Worm (Caenorhabditis elegans) whole organism, L1 larva: ENCODE results near the gene nova-1.
"Not testable (repeated sequence)": the region's sequence is repeated elsewhere in the genome, so short reads cannot be mapped to it uniquely, and the experiment has no call there.

Experiments
- Y116A8C.19 ChIP-seq: sonication (generic microtip); optimal IDR thresholded peaks from 2 replicates; lab custom pipeline; 2016; ENCODE audit warnings: missing compliant biosample characterization, missing genetic modification characterization, borderline replicate concordance
- aly-2 ChIP-seq: fragments of 150-350 bp; optimal IDR thresholded peaks from 2 replicates; lab custom pipeline; 2014; ENCODE audit warnings: missing biosample characterization, missing genetic modification characterization
- blmp-1 ChIP-seq: fragments of 150-350 bp; optimal IDR thresholded peaks from 2 replicates; lab custom pipeline; 2014; ENCODE audit warnings: missing biosample characterization, missing genetic modification characterization
- ceh-63 ChIP-seq: fragments of 200-800 bp; sonication (Bioruptor generic); optimal IDR thresholded peaks from 2 replicates; lab custom pipeline; 2018; ENCODE audit warnings: mild to moderate bottlenecking, missing genetic modification characterization, missing compliant biosample characterization
- ceh-82 ChIP-seq, 3 experiments: fragments of 150-350 bp in 1 of 3; sonication (generic microtip) in 2 of 3; optimal IDR thresholded peaks; 2 replicates each; lab custom pipeline; 2014 to 2017; ENCODE audit warnings: missing biosample characterization in 3 of 3, missing genetic modification characterization in 3 of 3
- ceh-88 ChIP-seq: fragments of 200-800 bp; sonication (Bioruptor generic); IDR thresholded peaks from 2 replicates; pipeline ENCODE4 v1.3.6; 2022; ENCODE audit warnings: missing genetic modification characterization, missing compliant biosample characterization
- dpl-1 ChIP-seq, 3 experiments: fragments of 150-350 bp in 2 of 3; sonication (generic microtip) in 1 of 3; optimal IDR thresholded peaks; 2 replicates each; lab custom pipeline; 2014 to 2017; ENCODE audit warnings: missing biosample characterization in 3 of 3, missing genetic modification characterization in 3 of 3, missing genetic modification reagents in 3 of 3
- dsc-1 ChIP-seq: sonication (generic microtip); optimal IDR thresholded peaks from 2 replicates; lab custom pipeline; 2016; ENCODE audit warnings: mild to moderate bottlenecking, missing genetic modification characterization, missing compliant biosample characterization
- efl-1 ChIP-seq, 4 experiments: fragments of 150-350 bp; optimal IDR thresholded peaks in 3 of 4; peaks in 1 of 4; 1 replicate in 1 of 4; 2 replicates in 3 of 4; lab custom pipeline; 2014; ENCODE audit warnings: missing biosample characterization in 2 of 4, missing genetic modification characterization in 2 of 4, missing genetic modification reagents in 2 of 4
- elt-2 ChIP-seq: sonication (generic microtip); optimal IDR thresholded peaks from 2 replicates; lab custom pipeline; 2016; ENCODE audit warnings: missing genetic modification characterization, mild to moderate bottlenecking, inconsistent platforms, missing compliant biosample characterization, missing genetic modification reagents
- elt-3 ChIP-seq, 6 experiments: fragments of 150-350 bp in 1 of 6; sonication (generic microtip); optimal IDR thresholded peaks; 2 replicates each; lab custom pipeline; 2017 to 2018; ENCODE audit warnings: missing biosample characterization in 6 of 6, missing genetic modification characterization in 6 of 6, inconsistent platforms in 1 of 6
- fkh-10 ChIP-seq: sonication (generic microtip); optimal IDR thresholded peaks from 2 replicates; lab custom pipeline; 2017; ENCODE audit warnings: missing biosample characterization, missing genetic modification reagents, missing genetic modification characterization
- fkh-8 ChIP-seq: sonication (generic microtip); optimal IDR thresholded peaks from 2 replicates; lab custom pipeline; 2016; ENCODE audit warnings: mild to moderate bottlenecking, missing genetic modification characterization, missing compliant biosample characterization
- grh-1 ChIP-seq: fragments of 200-800 bp; sonication (Bioruptor generic); IDR thresholded peaks from 2 replicates; pipeline ENCODE4 v1.3.6; 2022; ENCODE audit warnings: missing genetic modification reagents, missing genetic modification characterization, missing compliant biosample characterization
- lin-35 ChIP-seq, 2 experiments: fragments of 150-350 bp; optimal IDR thresholded peaks; 2 replicates each; lab custom pipeline; 2014; ENCODE audit warnings: missing biosample characterization in 2 of 2, missing genetic modification characterization in 2 of 2, missing genetic modification reagents in 2 of 2
- lsy-2 ChIP-seq, 2 experiments: fragments of 150-350 bp; optimal IDR thresholded peaks; 2 replicates each; lab custom pipeline; 2014; ENCODE audit warnings: missing biosample characterization in 2 of 2, missing genetic modification characterization in 2 of 2
- mdl-1 ChIP-seq, 2 experiments: fragments of 150-350 bp; optimal IDR thresholded peaks; 2 replicates each; lab custom pipeline; 2014 to 2017; ENCODE audit warnings: missing biosample characterization in 2 of 2, missing genetic modification characterization in 2 of 2, inconsistent platforms in 1 of 2
- mef-2 ChIP-seq: fragments of 150-350 bp; optimal IDR thresholded peaks from 2 replicates; lab custom pipeline; 2014; ENCODE audit warnings: missing biosample characterization, missing genetic modification characterization
- mep-1 ChIP-seq: fragments of 150-350 bp; optimal IDR thresholded peaks from 2 replicates; lab custom pipeline; 2014; ENCODE audit warnings: missing biosample characterization, missing genetic modification characterization
- nhr-12 ChIP-seq: sonication (generic microtip); optimal IDR thresholded peaks from 2 replicates; lab custom pipeline; 2017; ENCODE audit warnings: missing biosample characterization, missing genetic modification characterization
- nhr-76 ChIP-seq: sonication (generic microtip); optimal IDR thresholded peaks from 2 replicates; lab custom pipeline; 2017; ENCODE audit warnings: missing biosample characterization, missing genetic modification characterization
- nhr-84 ChIP-seq: sonication (generic microtip); optimal IDR thresholded peaks from 2 replicates; lab custom pipeline; 2017; ENCODE audit warnings: missing biosample characterization, missing genetic modification characterization
- pag-3 ChIP-seq: sonication (generic microtip); optimal IDR thresholded peaks from 2 replicates; lab custom pipeline; 2017; ENCODE audit warnings: missing genetic modification characterization, mild to moderate bottlenecking, missing compliant biosample characterization, antibody characterized with exemption, borderline replicate concordance; ENCODE audit not compliant: insufficient read depth
- sptf-1 ChIP-seq: fragments of 150-350 bp; optimal IDR thresholded peaks from 2 replicates; lab custom pipeline; 2014; ENCODE audit warnings: missing biosample characterization, missing genetic modification characterization
- sup-37 ChIP-seq: fragments of 200-800 bp; sonication (Bioruptor generic); optimal IDR thresholded peaks from 2 replicates; lab custom pipeline; 2018; ENCODE audit warnings: mild to moderate bottlenecking, missing genetic modification characterization, missing compliant biosample characterization
- unc-86 ChIP-seq: sonication (generic microtip); optimal IDR thresholded peaks from 2 replicates; lab custom pipeline; 2016; ENCODE audit warnings: missing genetic modification characterization, missing compliant biosample characterization
- vab-15 ChIP-seq: sonication (generic microtip); optimal IDR thresholded peaks from 2 replicates; lab custom pipeline; 2017; ENCODE audit warnings: missing genotype, mild to moderate bottlenecking, missing genetic modification characterization, missing compliant biosample characterization
- xbp-1 ChIP-seq: sonication (generic microtip); optimal IDR thresholded peaks from 2 replicates; lab custom pipeline; 2016; ENCODE audit warnings: missing genetic modification characterization, missing compliant biosample characterization
- zag-1 ChIP-seq: fragments of 150-350 bp; optimal IDR thresholded peaks from 2 replicates; lab custom pipeline; 2014; ENCODE audit warnings: missing biosample characterization, missing genetic modification characterization
- zip-4 ChIP-seq: fragments of 200-800 bp; sonication (Bioruptor generic); optimal IDR thresholded peaks from 2 replicates; lab custom pipeline; 2018; ENCODE audit warnings: mild to moderate bottlenecking, missing genetic modification characterization, moderate library complexity, missing compliant biosample characterization
- ztf-11 ChIP-seq, 2 experiments: sonication (generic microtip); optimal IDR thresholded peaks; 2 replicates each; lab custom pipeline; 2016 to 2017; ENCODE audit warnings: missing genetic modification characterization in 2 of 2, missing biosample characterization in 1 of 2, missing compliant biosample characterization in 1 of 2
- ztf-4 ChIP-seq: fragments of 150-350 bp; optimal IDR thresholded peaks from 2 replicates; lab custom pipeline; 2014; ENCODE audit warnings: missing biosample characterization, missing genetic modification characterization

Gene nova-1

DNA sequence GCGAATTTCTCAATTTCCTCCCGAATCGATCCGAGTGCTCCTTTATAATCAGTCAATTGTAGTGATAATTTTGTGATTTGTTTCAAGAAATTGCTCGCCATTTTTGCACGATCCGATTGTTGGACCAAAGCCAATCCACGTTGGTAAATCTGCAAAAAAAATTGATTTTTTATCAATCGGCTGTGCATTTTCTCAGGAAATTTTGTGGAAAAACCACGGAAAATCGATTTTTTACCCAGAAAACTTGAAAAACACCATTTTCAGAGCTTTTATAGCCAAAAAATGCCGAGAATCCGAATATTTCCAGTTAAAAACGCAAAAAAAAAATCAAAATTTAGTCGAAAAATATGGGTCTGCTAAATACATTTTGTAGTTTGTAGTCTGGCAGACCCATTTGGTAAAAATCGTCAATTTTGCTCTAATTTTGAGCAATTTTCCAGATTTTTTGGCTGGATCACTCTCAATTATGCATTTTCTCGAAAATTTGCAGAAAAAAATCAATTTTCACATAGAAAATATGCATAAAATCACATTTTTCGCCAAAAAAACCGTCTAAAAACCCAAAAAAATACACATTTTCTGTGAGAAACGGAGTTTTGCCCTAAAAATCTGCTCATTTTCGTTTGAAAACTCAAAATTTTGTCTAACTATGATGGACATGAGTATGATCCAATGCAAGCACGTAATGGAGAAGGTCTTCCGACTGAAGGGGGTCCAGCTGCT, 26.3 kb downstream of the nova-1 start, which contains the start of the genes Y59A8B.25 and ebp-3:
Gene Y59A8B.25 (minus strand): TSS at position 101 of the 723 bp plus-strand sequence.
Gene ebp-3 (plus strand): TSS at position 673 of the 723 bp plus-strand sequence.
- not testable (repeated sequence) for TF ChIP-seq mdl-1 (tag; optimal IDR thresholded peaks at IDR 0.05; lab: Kevin White, UChicago); fkh-10 (GFP tag; lab: Kevin White, UChicago); grh-1 (GFP tag; lab: Robert Waterston, UW)

DNA sequence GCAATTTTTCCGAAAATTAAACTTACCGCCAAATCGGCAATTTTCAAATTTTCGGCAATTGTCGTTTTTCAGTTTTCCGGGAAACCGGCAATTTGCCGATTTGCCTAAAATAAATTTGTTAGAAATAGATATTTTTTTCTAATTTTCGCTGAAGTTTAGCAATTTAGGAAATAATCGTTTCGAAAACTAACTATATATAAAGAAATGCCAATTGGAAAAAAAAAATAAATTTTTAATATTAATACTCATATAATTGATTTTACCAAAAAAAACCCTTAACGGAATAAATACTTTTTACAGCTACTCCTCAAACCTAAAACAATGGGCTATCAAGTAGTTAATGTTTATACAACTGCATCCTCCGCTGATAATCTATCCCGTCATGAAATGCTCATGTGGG, 38.5 kb downstream of the nova-1 start, which contains the start of gene ebp-1:
Gene ebp-1 (plus strand): TSS at position 301 of the 400 bp plus-strand sequence.
- TF ChIP-seq unc-86 (no peak), ztf-11 (tag; optimal IDR thresholded peaks at IDR 0.05; lab: Kevin White, UChicago) (no peak), nhr-84 (tag; lab: Kevin White, UChicago) (no peak), vab-15 (tag; lab: Kevin White, UChicago) (no peak), nhr-76 (no peak), sup-37 (GFP tag; lab: Kevin White, UChicago) (no peak), pag-3 (tag; lab: Kevin White, UChicago) (no peak), lsy-2 (tag; optimal IDR thresholded peaks at IDR 0.05; lab: Kevin White, UChicago) (no peak), aly-2 (tag; lab: Kevin White, UChicago) (no peak), efl-1 (optimal IDR thresholded peaks at IDR 0.05; lab: Kevin White, UChicago) (no peak), efl-1 (GFP tag; optimal IDR thresholded peaks at IDR 0.05 in 1 of 2; lab: Kevin White, UChicago) (no peak), dpl-1 (GFP tag; optimal IDR thresholded peaks at IDR 0.05; lab: Kevin White, UChicago) (no peak), xbp-1 (no peak), ztf-4 (tag; lab: Kevin White, UChicago) (no peak), ceh-88 (no peak), fkh-8 (tag; lab: Kevin White, UChicago) (no peak), nhr-12 (tag; lab: Kevin White, UChicago) (no peak), zag-1 (tag; lab: Kevin White, UChicago) (no peak), sptf-1 (tag; lab: Kevin White, UChicago) (no peak), mef-2 (tag; lab: Kevin White, UChicago) (no peak), elt-3 (tag; optimal IDR thresholded peaks at IDR 0.05; lab: Kevin White, UChicago) (no peak)

DNA sequence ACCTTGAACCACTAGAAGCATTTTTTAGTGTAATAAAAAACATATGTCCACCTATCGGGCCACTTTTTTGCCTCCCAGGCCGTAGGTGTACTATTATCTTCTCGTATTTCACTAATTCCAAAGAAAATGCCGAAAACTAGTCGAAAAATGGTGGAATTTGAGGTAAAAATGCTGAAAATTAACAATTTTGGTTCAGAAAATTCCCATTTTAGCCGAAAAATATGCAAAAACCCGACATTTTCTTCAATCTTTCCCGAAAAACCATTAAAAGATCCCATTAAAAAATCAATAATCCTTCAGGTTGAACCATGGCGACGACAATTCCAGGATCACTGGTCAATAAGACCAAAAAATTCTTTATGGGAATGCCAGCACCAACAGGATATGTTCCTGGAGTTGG, 59.6 kb downstream of the nova-1 start, which contains the start of gene prp-6:
Gene prp-6 (plus strand): TSS at position 301 of the 400 bp plus-strand sequence.
- TF ChIP-seq zip-4 (GFP tag; lab: Kevin White, UChicago) = no peak
- TF ChIP-seq dsc-1 = peak; percentile 48

DNA sequence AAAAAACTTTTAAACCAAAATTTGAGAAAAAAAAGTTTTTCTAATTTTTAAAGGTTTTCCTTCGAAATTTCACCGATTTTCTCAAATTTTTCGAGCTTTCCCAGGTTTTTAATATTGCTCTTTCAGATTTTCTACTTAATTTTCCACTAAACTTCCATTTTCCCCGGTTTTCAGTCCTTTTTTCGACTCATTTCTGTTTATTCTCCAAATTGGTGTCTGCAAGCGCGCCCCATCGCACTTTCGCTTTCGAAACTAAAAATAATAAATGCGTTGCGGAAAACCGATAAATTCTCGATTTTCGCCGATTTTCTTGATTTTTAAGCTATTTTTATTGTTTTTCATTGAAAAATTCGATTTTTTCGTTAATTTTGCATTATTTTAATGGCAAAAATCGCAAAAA, 60.3 kb downstream of the nova-1 start:
- TF ChIP-seq dpl-1 (GFP tag; optimal IDR thresholded peaks at IDR 0.05; lab: Kevin White, UChicago) (peak in 1 of 3 experiments; percentile 50), mep-1 (tag; lab: Kevin White, UChicago) (peak; percentile 25), elt-2 (no peak), Y116A8C.19 (tag; lab: Kevin White, UChicago) (no peak), ceh-63 (GFP tag; lab: Kevin White, UChicago) (no peak), mdl-1 (tag; optimal IDR thresholded peaks at IDR 0.05; lab: Kevin White, UChicago) (no peak), lin-35 (GFP tag; optimal IDR thresholded peaks at IDR 0.05; lab: Kevin White, UChicago) (peak; percentile 14 to 44), efl-1 (optimal IDR thresholded peaks at IDR 0.05; lab: Kevin White, UChicago) (peak in 1 of 2 experiments; percentile 24), efl-1 (GFP tag; optimal IDR thresholded peaks at IDR 0.05 in 1 of 2; lab: Kevin White, UChicago) (peak; percentile 31 to 91), lsy-2 (tag; optimal IDR thresholded peaks at IDR 0.05; lab: Kevin White, UChicago) (peak in 1 of 2 experiments; percentile 28), ceh-82 (tag; optimal IDR thresholded peaks at IDR 0.05; lab: Kevin White, UChicago) (peak in 1 of 3 experiments; percentile 7), blmp-1 (tag; lab: Kevin White, UChicago) (peak; percentile 89), mef-2 (tag; lab: Kevin White, UChicago) (no peak)
